Worm (Caenorhabditis elegans) whole organism, young adult: ENCODE results near the gene C06E1.7.

ENCODE experiments used
- B0019.2 ChIP-seq: fragments of 200-800 bp; sonication (Bioruptor generic); conservative IDR thresholded peaks from 2 replicates; pipeline ENCODE4 v1.3.6; 2022; ENCODE audit warnings: missing genetic modification reagents, missing genetic modification characterization, missing compliant biosample characterization
- D2030.7 ChIP-seq: fragments of 200-800 bp; sonication (Bioruptor generic); IDR thresholded peaks from 2 replicates; pipeline ENCODE4 v1.3.6; 2022; ENCODE audit warnings: missing genetic modification reagents, missing genetic modification characterization, missing compliant biosample characterization
- F55B11.4 ChIP-seq: sonication (generic microtip); optimal IDR thresholded peaks from 2 replicates; lab custom pipeline; 2016; ENCODE audit warnings: missing compliant biosample characterization, missing genetic modification characterization, borderline replicate concordance; ENCODE audit not compliant: insufficient read depth
- T07F8.4 ChIP-seq: sonication (generic microtip); optimal IDR thresholded peaks from 2 replicates; lab custom pipeline; 2016; ENCODE audit warnings: mild to moderate bottlenecking, missing genetic modification characterization, moderate library complexity, missing compliant biosample characterization
- aptf-3 ChIP-seq: fragments of 200-800 bp; sonication (Bioruptor generic); IDR thresholded peaks from 2 replicates; pipeline ENCODE4 v1.3.6; 2022; ENCODE audit warnings: missing genetic modification characterization, missing compliant biosample characterization
- him-1 ChIP-seq: sonication (generic microtip); optimal IDR thresholded peaks from 2 replicates; lab custom pipeline; 2016; ENCODE audit warnings: missing genotype, missing genetic modification reagents, missing genetic modification characterization, missing compliant biosample characterization
- lin-35 ChIP-seq, 3 experiments: fragments of 150-350 bp in 2 of 3; sonication (generic microtip) in 1 of 3; optimal IDR thresholded peaks; 2 replicates each; lab custom pipeline; 2014 to 2018; ENCODE audit warnings: missing biosample characterization in 3 of 3, missing genetic modification characterization in 3 of 3, missing genetic modification reagents in 3 of 3
- lin-54 ChIP-seq: fragments of 200-800 bp; sonication (Bioruptor generic); optimal IDR thresholded peaks from 2 replicates; lab custom pipeline; 2018; ENCODE audit warnings: mild to moderate bottlenecking, missing genetic modification characterization, missing compliant biosample characterization
- nhr-27 ChIP-seq: fragments of 200-800 bp; sonication (Bioruptor generic); optimal IDR thresholded peaks from 2 replicates; lab custom pipeline; 2018; ENCODE audit warnings: mild to moderate bottlenecking, missing genetic modification characterization, moderate library complexity, missing compliant biosample characterization
- pha-4 ChIP-seq: fragments of 150-350 bp; sonication (generic microtip); optimal IDR thresholded peaks from 2 replicates; lab custom pipeline; 2014; ENCODE audit warnings: missing biosample characterization, missing genetic modification reagents, missing genetic modification characterization

ce11 chrIII:8630833-8631232 is 37.3 kb upstream of the C06E1.7 start, which contains the start of gene dnj-10:
- TF ChIP-seq him-1: no peak
- TF ChIP-seq lin-54 (GFP tag; lab: Kevin White, UChicago): peak; percentile 70
- no peak for TF ChIP-seq B0019.2 (GFP tag; lab: Robert Waterston, UW)
- TF ChIP-seq nhr-27 (tag; lab: Kevin White, UChicago): no peak
- no peak for TF ChIP-seq T07F8.4 (tag; lab: Kevin White, UChicago)
- TF ChIP-seq lin-35 (GFP tag; optimal IDR thresholded peaks at IDR 0.05; lab: Kevin White, UChicago): peak in 1 of 3 experiments; percentile 79
- TF ChIP-seq D2030.7 (GFP tag; lab: Robert Waterston, UW): no peak
- no peak for TF ChIP-seq aptf-3 (GFP tag; lab: Robert Waterston, UW)
- no peak for TF ChIP-seq pha-4 (tag; lab: Kevin White, UChicago)
- TF ChIP-seq F55B11.4 (tag; lab: Kevin White, UChicago): no peak
